Worm (Caenorhabditis elegans) whole organism, L4 larva: Measurements from ENCODE around the gene glr-2.

Experiments used
- D1046.2 ChIP-seq: fragments of 200-800 bp; sonication (Bioruptor generic); IDR thresholded peaks from 2 replicates; pipeline ENCODE4 v1.3.6; 2022; ENCODE audit warnings: missing genetic modification characterization, missing compliant biosample characterization
- F10B5.3 ChIP-seq: sonication (generic microtip); optimal IDR thresholded peaks from 2 replicates; lab custom pipeline; 2016; ENCODE audit warnings: mild to moderate bottlenecking, missing genetic modification characterization, missing compliant biosample characterization
- F49E8.2 ChIP-seq: sonication (generic microtip); optimal IDR thresholded peaks from 2 replicates; lab custom pipeline; 2016; ENCODE audit warnings: missing compliant biosample characterization, mild to moderate bottlenecking, missing genetic modification characterization, borderline replicate concordance
- R02D3.7 ChIP-seq: fragments of 150-350 bp; sonication (generic microtip); optimal IDR thresholded peaks from 3 replicates; lab custom pipeline; 2014; ENCODE audit warnings: missing biosample characterization, missing genetic modification characterization
- T26A8.4 ChIP-seq: fragments of 200-800 bp; sonication (Bioruptor generic); IDR thresholded peaks from 2 replicates; pipeline ENCODE4 v1.3.6; 2022; ENCODE audit warnings: missing genetic modification characterization, missing compliant biosample characterization
- Y105C5A.15 ChIP-seq: fragments of 200-800 bp; sonication (Bioruptor generic); IDR thresholded peaks from 2 replicates; pipeline ENCODE4 v1.3.6; 2022; ENCODE audit warnings: missing genetic modification characterization, missing compliant biosample characterization
- Y48G9A.11 ChIP-seq: fragments of 200-800 bp; sonication (Bioruptor generic); IDR thresholded peaks from 2 replicates; pipeline ENCODE4 v1.3.6; 2022; ENCODE audit warnings: missing genetic modification reagents, missing genetic modification characterization, missing compliant biosample characterization
- Y75B8A.6 ChIP-seq: fragments of 200-800 bp; sonication (Bioruptor generic); IDR thresholded peaks from 2 replicates; pipeline ENCODE4 v1.3.6; 2022; ENCODE audit warnings: missing genetic modification reagents, missing genetic modification characterization, missing compliant biosample characterization
- ZK546.5 ChIP-seq, 2 experiments: sonication (generic microtip); optimal IDR thresholded peaks; 2 replicates each; lab custom pipeline; 2017; ENCODE audit warnings: missing biosample characterization in 2 of 2, missing genetic modification characterization in 2 of 2
- aha-1 ChIP-seq: fragments of 150-350 bp; peaks from one replicate; lab custom pipeline; 2014; ENCODE audit warnings: missing biosample characterization, missing genetic modification characterization
- aly-2 ChIP-seq: sonication (generic microtip); optimal IDR thresholded peaks from 2 replicates; lab custom pipeline; 2018; ENCODE audit warnings: missing biosample characterization, missing genetic modification characterization
- attf-4 ChIP-seq: sonication (generic microtip); optimal IDR thresholded peaks from 3 replicates; lab custom pipeline; 2017; ENCODE audit warnings: missing biosample characterization, missing genetic modification characterization
- ceh-28 ChIP-seq: fragments of 150-350 bp; optimal IDR thresholded peaks from 2 replicates; lab custom pipeline; 2014; ENCODE audit warnings: missing biosample characterization, missing genetic modification reagents, missing genetic modification characterization
- ceh-62 ChIP-seq: sonication (generic microtip); optimal IDR thresholded peaks from 2 replicates; lab custom pipeline; 2017; ENCODE audit warnings: missing biosample characterization, missing genetic modification characterization
- ceh-82 ChIP-seq: sonication (generic microtip); optimal IDR thresholded peaks from 2 replicates; lab custom pipeline; 2017; ENCODE audit warnings: missing biosample characterization, missing genetic modification characterization
- cey-2 ChIP-seq: sonication (generic microtip); optimal IDR thresholded peaks from 3 replicates; lab custom pipeline; 2017; ENCODE audit warnings: missing genetic modification characterization, mild to moderate bottlenecking, missing compliant biosample characterization, antibody characterized with exemption, borderline replicate concordance; ENCODE audit not compliant: insufficient read depth
- daf-12 ChIP-seq: fragments of 150-350 bp; optimal IDR thresholded peaks from 2 replicates; lab custom pipeline; 2014; ENCODE audit warnings: missing biosample characterization, missing genetic modification reagents, missing genetic modification characterization
- daf-16 ChIP-seq, 3 experiments: sonication (generic microtip); optimal IDR thresholded peaks; 2 replicates each; lab custom pipeline; 2016 to 2017; ENCODE audit warnings: missing genetic modification characterization in 3 of 3, missing genetic modification reagents in 3 of 3, mild to moderate bottlenecking in 2 of 3, missing compliant biosample characterization in 2 of 3, missing biosample characterization in 1 of 3, moderate library complexity in 1 of 3
- daf-19 ChIP-seq: fragments of 200-800 bp; sonication (Bioruptor generic); conservative IDR thresholded peaks from 2 replicates; pipeline ENCODE4 v1.3.6; 2022; ENCODE audit warnings: missing genetic modification characterization, missing compliant biosample characterization
- daf-8 ChIP-seq: fragments of 200-800 bp; sonication (Bioruptor generic); IDR thresholded peaks from 2 replicates; pipeline ENCODE4 v1.3.6; 2022; ENCODE audit warnings: missing genetic modification characterization, missing compliant biosample characterization
- dmd-9 ChIP-seq: fragments of 200-800 bp; sonication (Bioruptor generic); IDR thresholded peaks from 2 replicates; pipeline ENCODE4 v1.3.6; 2022; ENCODE audit warnings: missing genetic modification reagents, missing genetic modification characterization, missing compliant biosample characterization
- duxl-1 ChIP-seq: sonication (generic microtip); optimal IDR thresholded peaks from 2 replicates; lab custom pipeline; 2016; ENCODE audit warnings: mild to moderate bottlenecking, missing genetic modification characterization, moderate library complexity, missing compliant biosample characterization; ENCODE audit not compliant: poor library complexity
- egl-27 ChIP-seq: sonication (generic microtip); optimal IDR thresholded peaks from 3 replicates; lab custom pipeline; 2017; ENCODE audit warnings: missing biosample characterization, missing genetic modification reagents, missing genetic modification characterization
- hif-1 ChIP-seq, 2 experiments: sonication (generic microtip); optimal IDR thresholded peaks; 2 replicates each; lab custom pipeline; 2016 to 2017; ENCODE audit warnings: missing compliant biosample characterization in 2 of 2, missing genetic modification characterization in 2 of 2, missing genetic modification reagents in 2 of 2, missing genotype in 2 of 2, mild to moderate bottlenecking in 1 of 2
- lim-7 ChIP-seq: fragments of 200-800 bp; sonication (Bioruptor generic); IDR thresholded peaks from 2 replicates; pipeline ENCODE4 v1.3.6; 2022; ENCODE audit warnings: missing genetic modification characterization, missing compliant biosample characterization
- lin-1 ChIP-seq: fragments of 200-800 bp; sonication (Bioruptor generic); IDR thresholded peaks from 2 replicates; pipeline ENCODE4 v1.3.6; 2022; ENCODE audit warnings: missing genetic modification reagents, missing genetic modification characterization, missing compliant biosample characterization
- lin-38 ChIP-seq: fragments of 200-800 bp; sonication (Bioruptor generic); IDR thresholded peaks from 2 replicates; pipeline ENCODE4 v1.3.6; 2022; ENCODE audit warnings: missing genetic modification reagents, missing genetic modification characterization, missing compliant biosample characterization
- madf-9 ChIP-seq: fragments of 200-800 bp; sonication (Bioruptor generic); conservative IDR thresholded peaks from 2 replicates; pipeline ENCODE4 v1.3.6; 2022; ENCODE audit warnings: missing genetic modification reagents, missing genetic modification characterization, missing compliant biosample characterization
- mdl-1 ChIP-seq, 2 experiments: fragments of 150-350 bp in 1 of 2; sonication (generic microtip) in 1 of 2; optimal IDR thresholded peaks; 2 replicates each; lab custom pipeline; 2014 to 2017; ENCODE audit warnings: missing biosample characterization in 2 of 2, missing genetic modification characterization in 2 of 2
- mdt-29 ChIP-seq: fragments of 200-800 bp; sonication (Bioruptor generic); IDR thresholded peaks from 2 replicates; pipeline ENCODE4 v1.3.6; 2022; ENCODE audit warnings: missing genetic modification reagents, missing genetic modification characterization, missing compliant biosample characterization
- mxl-2 ChIP-seq: fragments of 200-800 bp; sonication (Bioruptor generic); conservative IDR thresholded peaks from 2 replicates; pipeline ENCODE4 v1.3.6; 2022; ENCODE audit warnings: missing genetic modification reagents, missing genetic modification characterization, missing compliant biosample characterization
- mxl-3 ChIP-seq: fragments of 200-800 bp; sonication (Bioruptor generic); optimal IDR thresholded peaks from 2 replicates; lab custom pipeline; 2018; ENCODE audit warnings: mild to moderate bottlenecking, missing genetic modification characterization, missing compliant biosample characterization
- nhr-11 ChIP-seq: fragments of 150-350 bp; optimal IDR thresholded peaks from 2 replicates; lab custom pipeline; 2014; ENCODE audit warnings: missing biosample characterization, missing genetic modification characterization
- nhr-28 ChIP-seq: fragments of 150-350 bp; optimal IDR thresholded peaks from 2 replicates; lab custom pipeline; 2014; ENCODE audit warnings: missing biosample characterization, missing genetic modification characterization
- nhr-42 ChIP-seq: fragments of 200-800 bp; sonication (Bioruptor generic); IDR thresholded peaks from 2 replicates; pipeline ENCODE4 v1.3.6; 2022; ENCODE audit warnings: missing genetic modification characterization, missing compliant biosample characterization
- nhr-77 ChIP-seq: fragments of 150-350 bp; optimal IDR thresholded peaks from 2 replicates; lab custom pipeline; 2014; ENCODE audit warnings: missing biosample characterization, missing genetic modification characterization
- pha-4 ChIP-seq, 2 experiments: fragments of 150-350 bp in 1 of 2; fragments of 200-800 bp in 1 of 2; sonication (Bioruptor generic) in 1 of 2; IDR thresholded peaks in 1 of 2; optimal IDR thresholded peaks in 1 of 2; 2 replicates each; pipeline versions ENCODE4 v1.3.6 to Lab custom; 2014 to 2022; ENCODE audit warnings: missing genetic modification characterization in 2 of 2, missing genetic modification reagents in 2 of 2, missing biosample characterization in 1 of 2, missing compliant biosample characterization in 1 of 2
- php-3 ChIP-seq: fragments of 200-800 bp; sonication (Bioruptor generic); IDR thresholded peaks from 2 replicates; pipeline ENCODE4 v1.3.6; 2022; ENCODE audit warnings: missing genetic modification reagents, missing genetic modification characterization, missing compliant biosample characterization
- snpc-1.2 ChIP-seq: fragments of 200-800 bp; sonication (Bioruptor generic); IDR thresholded peaks from 2 replicates; pipeline ENCODE4 v1.3.6; 2022; ENCODE audit warnings: missing genetic modification reagents, missing genetic modification characterization, missing compliant biosample characterization
- tag-97 ChIP-seq: fragments of 200-800 bp; sonication (Bioruptor generic); IDR thresholded peaks from 2 replicates; pipeline ENCODE4 v1.3.6; 2022; ENCODE audit warnings: missing genetic modification characterization, missing compliant biosample characterization
- unc-130 ChIP-seq: sonication (generic microtip); optimal IDR thresholded peaks from 2 replicates; lab custom pipeline; 2016; ENCODE audit warnings: missing genetic modification reagents, missing genetic modification characterization, missing compliant biosample characterization
- unc-39 ChIP-seq: sonication (generic microtip); optimal IDR thresholded peaks from 2 replicates; lab custom pipeline; 2017; ENCODE audit warnings: missing biosample characterization, missing genetic modification characterization
- zag-1 ChIP-seq: fragments of 150-350 bp; optimal IDR thresholded peaks from 2 replicates; lab custom pipeline; 2014; ENCODE audit warnings: missing biosample characterization, missing genetic modification characterization
- zfp-2 ChIP-seq: sonication (generic microtip); optimal IDR thresholded peaks from 2 replicates; lab custom pipeline; 2016; ENCODE audit warnings: mild to moderate bottlenecking, missing genetic modification characterization, missing compliant biosample characterization
- zip-11 ChIP-seq: fragments of 200-800 bp; sonication (Bioruptor generic); IDR thresholded peaks from 2 replicates; pipeline ENCODE4 v1.3.6; 2022; ENCODE audit warnings: missing genetic modification characterization, missing compliant biosample characterization
- ztf-11 ChIP-seq: fragments of 150-350 bp; optimal IDR thresholded peaks from 2 replicates; lab custom pipeline; 2014; ENCODE audit warnings: missing biosample characterization, missing genetic modification characterization

Gene glr-2

DNA sequence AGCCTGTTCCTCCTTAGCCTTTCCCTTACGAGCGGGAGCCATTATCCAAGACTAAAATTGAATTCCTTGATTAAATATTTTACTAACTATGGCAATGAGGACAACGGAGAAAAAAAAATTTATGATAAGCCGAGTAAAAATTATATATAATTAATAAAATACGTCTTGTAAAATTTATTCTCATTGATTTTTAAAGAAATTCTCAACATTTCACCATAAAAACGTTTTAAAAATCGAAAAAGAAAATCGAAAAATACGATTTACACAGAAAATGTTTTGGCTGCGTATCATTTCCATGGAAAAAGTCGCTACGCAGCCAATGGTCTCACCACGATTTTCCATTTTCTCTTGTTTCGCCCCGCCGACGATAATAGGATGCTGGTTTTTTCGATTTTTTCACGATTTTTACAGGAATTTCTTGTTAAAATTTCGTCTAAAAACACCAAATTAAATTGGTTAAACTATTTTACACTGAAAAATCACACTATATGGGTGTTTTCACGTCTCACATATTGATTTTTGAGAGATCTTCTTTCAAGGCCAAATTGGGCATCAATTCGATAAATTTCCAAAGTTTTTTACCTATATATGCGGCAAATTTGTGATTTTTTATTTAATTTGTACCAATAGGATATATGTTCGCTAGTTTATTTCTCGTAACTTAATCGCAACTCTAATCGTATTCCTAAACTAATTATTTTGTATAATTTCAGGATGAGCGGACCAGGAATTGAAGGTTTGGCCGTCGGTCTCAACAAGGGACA, 35.0 kb upstream of the glr-2 start, which contains the start of the genes rps-14 and rpl-36 (continued):
- peak in 1 of 2 experiments; percentile 33 for TF ChIP-seq daf-16 (GFP tag; optimal IDR thresholded peaks at IDR 0.05; lab: Kevin White, UChicago)
- TF ChIP-seq daf-16 (tag; optimal IDR thresholded peaks at IDR 0.05; lab: Kevin White, UChicago), result peak; percentile 57
- TF ChIP-seq ZK546.5 (tag; optimal IDR thresholded peaks at IDR 0.05; lab: Kevin White, UChicago), result peak in 1 of 2 experiments; percentile 85
- no peak for TF ChIP-seq mxl-3
- peak; percentile 64 for TF ChIP-seq nhr-28 (tag; lab: Kevin White, UChicago)
- no peak for TF ChIP-seq ztf-11
- TF ChIP-seq nhr-77 (tag; lab: Kevin White, UChicago), result peak; percentile 94
- TF ChIP-seq aha-1 (tag; lab: Kevin White, UChicago), result peak; percentile 98
- TF ChIP-seq nhr-11 (tag; lab: Kevin White, UChicago), result peak; percentile 81
- TF ChIP-seq Y75B8A.6 (GFP tag; lab: Robert Waterston, UW), result no peak
- peak; percentile 59; the same call in 1 of the 2 replicates for TF ChIP-seq T26A8.4 (GFP tag; lab: Robert Waterston, UW)

DNA sequence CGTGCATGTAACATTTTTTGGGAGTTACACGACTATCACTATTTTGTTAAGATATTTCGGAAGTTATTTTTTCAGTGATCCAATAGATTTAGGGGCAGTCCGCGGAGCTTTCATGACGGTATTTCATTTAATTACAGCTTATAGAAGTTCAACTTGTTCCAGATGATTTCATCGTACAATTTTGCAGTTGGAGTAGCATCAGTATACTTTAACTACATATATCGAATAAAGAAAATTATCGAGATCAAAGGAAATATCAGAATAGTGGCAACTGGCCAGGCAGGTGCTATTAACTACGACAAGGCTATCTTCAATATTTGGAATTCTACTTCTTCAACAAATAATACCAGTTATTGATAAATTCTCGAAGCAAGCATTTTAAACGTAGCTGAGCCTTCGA, 33.7 kb upstream of the glr-2 start:
- TF ChIP-seq lim-7 (GFP tag; lab: Robert Waterston, UW), result no peak
- no peak for TF ChIP-seq F10B5.3
- no peak for TF ChIP-seq daf-12 (tag; lab: Kevin White, UChicago)
- TF ChIP-seq cey-2 (tag; lab: Kevin White, UChicago), result no peak
- TF ChIP-seq ceh-62, result no peak
- no peak for TF ChIP-seq T26A8.4 (GFP tag; lab: Robert Waterston, UW)
- TF ChIP-seq D1046.2 (GFP tag; lab: Robert Waterston, UW), result no peak
- TF ChIP-seq aly-2 (tag; lab: Kevin White, UChicago), result no peak
- TF ChIP-seq unc-130 (GFP tag; lab: Kevin White, UChicago), result no peak
- no peak for TF ChIP-seq mxl-2 (GFP tag; lab: Robert Waterston, UW)
- no peak for TF ChIP-seq ceh-82 (tag; lab: Kevin White, UChicago)
- no peak for TF ChIP-seq Y75B8A.6 (GFP tag; lab: Robert Waterston, UW)
- TF ChIP-seq egl-27, result no peak
- 0 out of 2 replicates have a peak, but pooled peaks have one; percentile 35 for TF ChIP-seq lin-1 (GFP tag; lab: Robert Waterston, UW)
- no peak for TF ChIP-seq hif-1 (tag; optimal IDR thresholded peaks at IDR 0.05; lab: Kevin White, UChicago)
- no peak for TF ChIP-seq zip-11 (GFP tag; lab: Robert Waterston, UW)
- peak; percentile 16; the same call in 1 of the 2 replicates for TF ChIP-seq pha-4 (GFP tag; IDR thresholded peaks at IDR 0.05; lab: Robert Waterston, UW)
- TF ChIP-seq pha-4 (tag; optimal IDR thresholded peaks at IDR 0.05; lab: Kevin White, UChicago), result no peak
- TF ChIP-seq tag-97 (GFP tag; lab: Robert Waterston, UW), result no peak
- TF ChIP-seq duxl-1 (tag; lab: Kevin White, UChicago), result no peak
- TF ChIP-seq snpc-1.2, result no peak
- TF ChIP-seq daf-8 (GFP tag; lab: Robert Waterston, UW), result no peak
- TF ChIP-seq unc-39, result no peak
- TF ChIP-seq attf-4, result no peak
- TF ChIP-seq Y105C5A.15 (GFP tag; lab: Robert Waterston, UW), result 0 out of 2 replicates have a peak, but pooled peaks have one; percentile 41
- peak; percentile 48 for TF ChIP-seq lin-38
- no peak for TF ChIP-seq mdl-1 (tag; optimal IDR thresholded peaks at IDR 0.05; lab: Kevin White, UChicago)
- TF ChIP-seq Y48G9A.11 (GFP tag; lab: Robert Waterston, UW), result peak; percentile 39; the same call in 1 of the 2 replicates
- no peak for TF ChIP-seq nhr-28 (tag; lab: Kevin White, UChicago)
- no peak for TF ChIP-seq ztf-11
- TF ChIP-seq dmd-9 (GFP tag; lab: Robert Waterston, UW), result no peak
- peak; percentile 65 for TF ChIP-seq F49E8.2
- no peak for TF ChIP-seq nhr-42 (GFP tag; lab: Robert Waterston, UW)
- no peak for TF ChIP-seq R02D3.7 (tag; lab: Kevin White, UChicago)
- TF ChIP-seq daf-19 (GFP tag; lab: Robert Waterston, UW), result 0 out of 2 replicates have a peak, but pooled peaks have one; percentile 40
- no peak for TF ChIP-seq nhr-11 (tag; lab: Kevin White, UChicago)
- TF ChIP-seq php-3 (GFP tag; lab: Robert Waterston, UW), result 0 out of 2 replicates have a peak, but pooled peaks have one; percentile 28
- TF ChIP-seq zag-1 (tag; lab: Kevin White, UChicago), result no peak
- no peak for TF ChIP-seq mdt-29 (GFP tag; lab: Robert Waterston, UW)
- TF ChIP-seq zfp-2 (tag; lab: Kevin White, UChicago), result no peak
- no peak for TF ChIP-seq ceh-28 (tag; lab: Kevin White, UChicago)
- TF ChIP-seq madf-9 (GFP tag; lab: Robert Waterston, UW), result no peak
